Worm (Caenorhabditis elegans) whole organism, young adult: ENCODE data around the gene C01G6.3.

Source experiments
- B0035.1 ChIP-seq: sonication (generic microtip); optimal IDR thresholded peaks from 2 replicates; lab custom pipeline; 2016; ENCODE audit warnings: missing genetic modification characterization, mild to moderate bottlenecking, missing compliant biosample characterization, missing genotype, missing genetic modification reagents
- K12H6.12 ChIP-seq: fragments of 200-800 bp; sonication (Bioruptor generic); optimal IDR thresholded peaks from 2 replicates; lab custom pipeline; 2018; ENCODE audit warnings: mild to moderate bottlenecking, missing genetic modification characterization, missing compliant biosample characterization
- Y79H2A.3 ChIP-seq: fragments of 200-800 bp; sonication (Bioruptor generic); conservative IDR thresholded peaks from 2 replicates; pipeline ENCODE4 v1.3.6; 2022; ENCODE audit warnings: missing genetic modification reagents, missing genetic modification characterization, missing compliant biosample characterization
- ceh-58 ChIP-seq: fragments of 200-800 bp; sonication (Bioruptor generic); IDR thresholded peaks from 2 replicates; pipeline ENCODE4 v1.3.6; 2022; ENCODE audit warnings: missing genetic modification characterization, missing compliant biosample characterization
- dpl-1 ChIP-seq: fragments of 150-350 bp; optimal IDR thresholded peaks from 2 replicates; lab custom pipeline; 2014; ENCODE audit warnings: missing biosample characterization, missing genetic modification reagents, missing genetic modification characterization
- hlh-12 ChIP-seq: sonication (generic microtip); optimal IDR thresholded peaks from 2 replicates; lab custom pipeline; 2016; ENCODE audit warnings: missing genetic modification characterization, missing compliant biosample characterization
- lsy-27 ChIP-seq: sonication (generic microtip); optimal IDR thresholded peaks from 2 replicates; lab custom pipeline; 2017; ENCODE audit warnings: missing genetic modification characterization, mild to moderate bottlenecking, missing compliant biosample characterization, antibody characterized with exemption, missing genotype, borderline replicate concordance; ENCODE audit not compliant: insufficient read depth
- pha-4 ChIP-seq: fragments of 150-350 bp; sonication (generic microtip); optimal IDR thresholded peaks from 2 replicates; lab custom pipeline; 2014; ENCODE audit warnings: missing biosample characterization, missing genetic modification reagents, missing genetic modification characterization
- snpc-1.3 ChIP-seq: sonication (generic microtip); optimal IDR thresholded peaks from 2 replicates; lab custom pipeline; 2017; ENCODE audit warnings: missing genetic modification characterization, mild to moderate bottlenecking, missing compliant biosample characterization, antibody characterized with exemption, moderate library complexity, missing genotype, missing genetic modification reagents; ENCODE audit not compliant: insufficient read depth
- unc-130 ChIP-seq: sonication (generic microtip); optimal IDR thresholded peaks from 2 replicates; lab custom pipeline; 2016; ENCODE audit warnings: missing genetic modification reagents, missing genetic modification characterization, missing compliant biosample characterization
- unc-62 ChIP-seq: fragments of 150-350 bp; optimal IDR thresholded peaks from 2 replicates; lab custom pipeline; 2014; ENCODE audit warnings: missing biosample characterization, missing genetic modification reagents, missing genetic modification characterization
- xnd-1 ChIP-seq: sonication (generic microtip); optimal IDR thresholded peaks from 2 replicates; lab custom pipeline; 2016; ENCODE audit warnings: missing genotype, missing genetic modification reagents, missing genetic modification characterization, missing compliant biosample characterization
- ztf-28 ChIP-seq: fragments of 200-800 bp; sonication (Bioruptor generic); IDR thresholded peaks from 2 replicates; pipeline ENCODE4 v1.3.6; 2022; ENCODE audit warnings: missing genetic modification reagents, missing genetic modification characterization, missing compliant biosample characterization

ce11 chrII:9222969-9223368, 46.7 kb upstream of the C01G6.3 start, which contains the start of gene ZK1067.3:
- TF ChIP-seq lsy-27 (no peak), dpl-1 (no peak), ceh-58 (GFP tag; lab: Robert Waterston, UW) (no peak), Y79H2A.3 (GFP tag; lab: Robert Waterston, UW) (no peak), snpc-1.3 (no peak), unc-62 (GFP tag; lab: Kevin White, UChicago) (no peak), K12H6.12 (tag; lab: Kevin White, UChicago) (no peak), unc-130 (GFP tag; lab: Kevin White, UChicago) (no peak), hlh-12 (tag; lab: Kevin White, UChicago) (no peak), B0035.1 (tag; lab: Kevin White, UChicago) (no peak), pha-4 (no peak), ztf-28 (GFP tag; lab: Robert Waterston, UW) (no peak), xnd-1 (tag; lab: Kevin White, UChicago) (no peak)
